Worm (Caenorhabditis elegans): ENCODE results near the gene C31B8.7.

C31B8.7 gene

ce11 chrV:2912901-2913300 is 9.8 kb upstream of the C31B8.7 start, which contains the start of gene C31B8.9:
Gene C31B8.9, minus strand, starts transcription at chrV:2913001.
- TF ChIP-seq C38D4.7 (GFP tag; optimal IDR thresholded peaks at IDR 0.05) (no peak), nhr-232 (tag; optimal IDR thresholded peaks at IDR 0.05) (no peak), hlh-15 (tag; optimal IDR thresholded peaks at IDR 0.05) (no peak), K09A11.1 (tag; optimal IDR thresholded peaks at IDR 0.05; ENCODE audit: insufficient read depth) (no peak), pqm-1 (tag; optimal IDR thresholded peaks at IDR 0.05) (no peak), ceh-31 (tag; optimal IDR thresholded peaks at IDR 0.05) (no peak), nfya-1 (tag; optimal IDR thresholded peaks at IDR 0.05) (no peak), ceh-30 (tag; optimal IDR thresholded peaks at IDR 0.05) (no peak)

DNA sequence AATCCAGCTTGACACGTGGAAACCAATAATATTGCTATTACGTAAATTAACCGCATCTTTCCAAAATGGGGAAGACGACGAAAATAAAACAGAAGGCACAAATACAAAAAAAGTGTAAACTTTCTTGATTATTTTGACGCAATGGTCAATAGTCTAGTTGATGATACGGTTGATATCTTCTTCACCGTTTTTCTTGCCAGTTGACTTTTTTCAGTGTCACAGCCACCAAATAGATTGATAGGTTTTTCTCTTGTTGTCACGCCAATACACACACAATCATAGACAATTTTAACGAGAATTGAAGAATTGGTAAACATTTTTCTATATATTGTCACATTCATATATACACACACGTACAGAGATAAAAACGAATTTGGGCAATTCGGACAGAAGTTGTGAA is 6.4 kb upstream of the C31B8.7 start, which contains the start of gene zmp-3:
Gene zmp-3 (minus strand): TSS at position 101 of the 400 bp plus-strand sequence.
- TF ChIP-seq hlh-30 (tag; optimal IDR thresholded peaks at IDR 0.05; ENCODE audit: insufficient read depth) (no peak), ceh-24 (tag; optimal IDR thresholded peaks at IDR 0.05) (no peak), T23F11.4 (GFP tag; optimal IDR thresholded peaks at IDR 0.05) (no peak), fkh-6 (tag; optimal IDR thresholded peaks at IDR 0.05) (no peak), syd-9 (tag; optimal IDR thresholded peaks at IDR 0.05) (no peak), sox-2 (GFP tag; IDR thresholded peaks at IDR 0.05) (no peak), dve-1 (tag; optimal IDR thresholded peaks at IDR 0.05) (no peak)

DNA sequence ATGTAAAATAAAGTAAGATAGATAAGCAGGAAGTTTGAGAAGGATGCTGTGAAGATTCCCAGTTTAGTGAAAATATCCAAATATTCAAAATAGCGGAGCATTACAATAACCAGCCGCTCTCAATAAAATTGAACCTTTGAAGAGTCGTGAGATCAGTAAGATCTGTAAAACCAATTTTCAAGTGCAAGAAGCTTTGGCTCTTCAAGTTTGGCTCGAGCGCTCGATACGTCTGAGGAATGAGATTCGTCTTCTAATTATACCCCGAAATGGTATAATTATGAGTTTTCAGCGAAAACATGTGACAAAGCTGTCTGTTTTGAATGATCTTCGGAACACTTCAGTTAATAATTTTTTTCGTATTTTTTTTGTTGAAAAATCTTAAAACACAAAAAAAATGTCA is 3.3 kb downstream of the C31B8.7 start, which contains the start of gene str-46:
Gene str-46 (minus strand): TSS at position 101 of the 400 bp plus-strand sequence.
- TF ChIP-seq rnt-1 (tag; optimal IDR thresholded peaks at IDR 0.05) (no peak), hlh-6 (tag; optimal IDR thresholded peaks at IDR 0.05) (no peak), C08G9.2 (tag; optimal IDR thresholded peaks at IDR 0.05) (no peak), unc-3 (GFP tag; conservative IDR thresholded peaks at IDR 0.05) (no peak), unc-3 (tag; optimal IDR thresholded peaks at IDR 0.05) (no peak)

DNA sequence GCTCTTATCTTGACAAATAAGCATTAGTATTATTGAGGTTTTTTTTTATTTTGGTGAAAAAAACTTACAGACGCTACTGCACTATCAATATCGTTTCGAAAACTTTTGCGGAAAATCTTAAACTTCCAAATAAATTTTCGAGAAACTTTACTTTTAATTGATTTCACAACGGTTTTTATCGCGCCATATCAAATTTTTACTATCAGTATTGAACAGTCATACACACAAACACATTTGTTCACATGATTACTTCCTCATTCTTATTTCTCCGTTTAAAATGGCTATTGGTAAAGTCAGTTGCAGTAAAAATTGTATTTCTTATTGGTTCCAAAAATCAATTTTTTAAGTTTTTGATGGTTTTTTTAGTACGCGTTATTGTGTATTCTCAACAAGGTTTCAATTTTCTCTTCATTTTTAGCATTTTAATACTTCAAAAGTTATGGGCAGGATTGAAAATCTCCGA is 6.9 kb downstream of the C31B8.7 start, which contains the start of gene pals-32:
Gene pals-32 (plus strand): TSS at position 413 of the 463 bp plus-strand sequence.
- TF ChIP-seq hlh-30 (tag; optimal IDR thresholded peaks at IDR 0.05; ENCODE audit: insufficient read depth) (no peak), fax-1 (tag; optimal IDR thresholded peaks at IDR 0.05) (no peak), ztf-16 (tag; optimal IDR thresholded peaks at IDR 0.05) (no peak), C08G9.2 (tag; optimal IDR thresholded peaks at IDR 0.05) (no peak), sdc-2 (tag; optimal IDR thresholded peaks at IDR 0.05) (no peak), ets-4 (tag; optimal IDR thresholded peaks at IDR 0.05) (no peak), lin-11 (tag; optimal IDR thresholded peaks at IDR 0.05) (no peak), nfya-1 (tag; optimal IDR thresholded peaks at IDR 0.05) (no peak), ttx-3 (tag; optimal IDR thresholded peaks at IDR 0.05) (no peak), sox-2 (GFP tag; IDR thresholded peaks at IDR 0.05) (no peak), elt-2 (tag; optimal IDR thresholded peaks at IDR 0.05) (no peak), ceh-45 (GFP tag; IDR thresholded peaks at IDR 0.05) (no peak), pha-4 (tag; optimal IDR thresholded peaks at IDR 0.05) (no peak), pros-1 (tag; optimal IDR thresholded peaks at IDR 0.05) (no peak), hlh-15 (tag; optimal IDR thresholded peaks at IDR 0.05) (no peak), elt-4 (tag; optimal IDR thresholded peaks at IDR 0.05) (no peak), npax-4 (tag; optimal IDR thresholded peaks at IDR 0.05) (no peak)

DNA sequence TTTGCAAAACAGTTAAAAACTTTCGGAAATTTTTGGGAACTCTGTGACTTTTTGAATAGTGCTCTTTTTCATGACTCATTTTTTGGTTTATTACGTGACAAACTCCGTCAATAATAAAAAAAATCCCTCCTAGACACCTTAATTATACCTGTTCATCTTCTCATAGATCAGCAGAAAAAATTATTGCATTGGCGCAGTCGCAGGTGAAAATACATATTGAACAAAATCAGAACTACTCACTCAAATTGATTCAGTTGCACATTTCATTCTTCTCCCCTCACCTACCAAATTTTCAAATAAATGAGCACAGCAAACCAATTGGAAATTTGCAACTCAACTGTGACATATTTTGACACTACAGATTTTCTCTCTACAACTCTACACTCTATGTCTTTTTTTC is 10.2 kb downstream of the C31B8.7 start, which contains the start of gene srh-127:
Gene srh-127 (plus strand): TSS at position 301 of the 400 bp plus-strand sequence.
- no peak for TF ChIP-seq elt-2 (tag; optimal IDR thresholded peaks at IDR 0.05)

DNA sequence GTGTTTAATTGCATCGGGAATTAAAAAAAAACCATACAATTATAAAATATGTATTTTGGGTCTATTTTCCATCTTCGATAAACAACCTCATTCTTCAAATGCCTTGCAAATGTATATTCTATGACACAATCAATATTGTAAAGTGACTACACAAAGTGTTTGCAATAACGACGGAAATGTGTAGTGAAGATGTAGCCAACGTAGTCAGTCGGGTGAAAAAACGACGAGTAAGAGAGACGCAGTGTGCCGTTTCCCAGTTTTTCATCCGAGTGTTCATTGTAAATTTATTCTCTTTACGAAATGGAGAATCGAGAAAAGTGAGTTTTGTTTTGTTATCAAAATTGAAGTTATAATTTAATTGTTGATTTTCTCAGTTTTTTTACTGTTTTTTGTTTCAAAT is 11.2 kb downstream of the C31B8.7 start, which contains the start of gene F37B4.15:
Gene F37B4.15 (plus strand): TSS at position 301 of the 400 bp plus-strand sequence.
- TF ChIP-seq rnt-1 (tag; optimal IDR thresholded peaks at IDR 0.05) (no peak), pag-3 (tag; optimal IDR thresholded peaks at IDR 0.05; ENCODE audit: borderline replicate concordance) (no peak), eyg-1 (tag; optimal IDR thresholded peaks at IDR 0.05) (no peak), che-1 (tag; optimal IDR thresholded peaks at IDR 0.05) (no peak), pros-1 (tag; optimal IDR thresholded peaks at IDR 0.05) (no peak), nfya-1 (tag; optimal IDR thresholded peaks at IDR 0.05) (no peak), sdc-2 (tag; optimal IDR thresholded peaks at IDR 0.05) (no peak), fkh-10 (GFP tag; optimal IDR thresholded peaks at IDR 0.05) (no peak)

Data from whole organism, late embryonic.